Worm (Caenorhabditis elegans) whole organism, young adult: ENCODE data around the gene F32D8.1.

Experiments used
- B0336.3 ChIP-seq: fragments of 200-800 bp; sonication (Bioruptor generic); IDR thresholded peaks from 2 replicates; pipeline ENCODE4 v1.3.6; 2022; ENCODE audit warnings: missing genetic modification characterization, missing compliant biosample characterization
- C17E4.6 ChIP-seq: fragments of 200-800 bp; sonication (Bioruptor generic); IDR thresholded peaks from 2 replicates; pipeline ENCODE4 v1.3.6; 2022; ENCODE audit warnings: missing genetic modification reagents, missing genetic modification characterization, missing compliant biosample characterization
- F33H1.4 ChIP-seq: fragments of 200-800 bp; sonication (Bioruptor generic); IDR thresholded peaks from 2 replicates; pipeline ENCODE4 v1.3.6; 2022; ENCODE audit warnings: missing genetic modification reagents, missing genetic modification characterization, missing compliant biosample characterization
- F37B4.10 ChIP-seq: fragments of 200-800 bp; sonication (Bioruptor generic); IDR thresholded peaks from 2 replicates; pipeline ENCODE4 v1.3.6; 2022; ENCODE audit warnings: missing genetic modification characterization, missing compliant biosample characterization
- F55B11.4 ChIP-seq: sonication (generic microtip); optimal IDR thresholded peaks from 2 replicates; lab custom pipeline; 2016; ENCODE audit warnings: missing compliant biosample characterization, missing genetic modification characterization, borderline replicate concordance; ENCODE audit not compliant: insufficient read depth
- K12H6.12 ChIP-seq: fragments of 200-800 bp; sonication (Bioruptor generic); optimal IDR thresholded peaks from 2 replicates; lab custom pipeline; 2018; ENCODE audit warnings: mild to moderate bottlenecking, missing genetic modification characterization, missing compliant biosample characterization
- Y53F4B.3 ChIP-seq: fragments of 200-800 bp; sonication (Bioruptor generic); IDR thresholded peaks from 2 replicates; pipeline ENCODE4 v1.3.6; 2022; ENCODE audit warnings: missing genetic modification reagents, missing genetic modification characterization, missing compliant biosample characterization
- Y67H2A.10 ChIP-seq: fragments of 200-800 bp; sonication (Bioruptor generic); conservative IDR thresholded peaks from 2 replicates; pipeline ENCODE4 v1.3.6; 2022; ENCODE audit warnings: missing genetic modification reagents, missing genetic modification characterization, missing compliant biosample characterization
- Y79H2A.3 ChIP-seq: fragments of 200-800 bp; sonication (Bioruptor generic); conservative IDR thresholded peaks from 2 replicates; pipeline ENCODE4 v1.3.6; 2022; ENCODE audit warnings: missing genetic modification reagents, missing genetic modification characterization, missing compliant biosample characterization
- ama-1 ChIP-seq, 3 experiments: fragments of 150-350 bp in 1 of 3; sonication (generic microtip) in 2 of 3; optimal IDR thresholded peaks; 2 replicates each; lab custom pipeline; 2014 to 2018; ENCODE audit warnings: missing biosample characterization in 2 of 3, missing genetic modification characterization in 2 of 3, missing genetic modification reagents in 2 of 3
- athp-1 ChIP-seq: sonication (generic microtip); optimal IDR thresholded peaks from 2 replicates; lab custom pipeline; 2017; ENCODE audit warnings: mild to moderate bottlenecking, missing genetic modification characterization, missing compliant biosample characterization
- attf-5 ChIP-seq: fragments of 200-800 bp; sonication (Bioruptor generic); optimal IDR thresholded peaks from 2 replicates; lab custom pipeline; 2018; ENCODE audit warnings: mild to moderate bottlenecking, missing genetic modification characterization, missing compliant biosample characterization
- bed-2 ChIP-seq: fragments of 200-800 bp; sonication (Bioruptor generic); IDR thresholded peaks from 2 replicates; pipeline ENCODE4 v1.3.6; 2022; ENCODE audit warnings: missing genetic modification reagents, missing genetic modification characterization, missing compliant biosample characterization
- cebp-1 ChIP-seq, 2 experiments: fragments of 200-800 bp in 1 of 2; sonication (Bioruptor generic) in 1 of 2; sonication (generic microtip) in 1 of 2; IDR thresholded peaks in 1 of 2; optimal IDR thresholded peaks in 1 of 2; 2 replicates each; pipeline versions ENCODE4 v1.3.6 to Lab custom; 2017 to 2022; ENCODE audit warnings: missing compliant biosample characterization in 2 of 2, missing genetic modification characterization in 2 of 2, mild to moderate bottlenecking in 1 of 2, missing genetic modification reagents in 1 of 2, moderate library complexity in 1 of 2
- ceh-100 ChIP-seq: fragments of 200-800 bp; sonication (Bioruptor generic); IDR thresholded peaks from 2 replicates; pipeline ENCODE4 v1.3.6; 2022; ENCODE audit warnings: missing genetic modification reagents, missing genetic modification characterization, missing compliant biosample characterization
- ceh-27 ChIP-seq: fragments of 200-800 bp; sonication (Bioruptor generic); optimal IDR thresholded peaks from 2 replicates; lab custom pipeline; 2018; ENCODE audit warnings: mild to moderate bottlenecking, missing genetic modification characterization, moderate library complexity, missing compliant biosample characterization
- die-1 ChIP-seq: sonication (generic microtip); optimal IDR thresholded peaks from 2 replicates; lab custom pipeline; 2016; ENCODE audit warnings: missing genotype, mild to moderate bottlenecking, missing genetic modification characterization, missing compliant biosample characterization
- dox-1 ChIP-seq: fragments of 200-800 bp; sonication (Bioruptor generic); IDR thresholded peaks from 2 replicates; pipeline ENCODE4 v1.3.6; 2022; ENCODE audit warnings: missing genetic modification reagents, missing genetic modification characterization, missing compliant biosample characterization
- dpff-1 ChIP-seq: sonication (generic microtip); optimal IDR thresholded peaks from 2 replicates; lab custom pipeline; 2017; ENCODE audit warnings: mild to moderate bottlenecking, missing genetic modification characterization, missing compliant biosample characterization
- egl-44 ChIP-seq: fragments of 200-800 bp; sonication (Bioruptor generic); IDR thresholded peaks from 2 replicates; pipeline ENCODE4 v1.3.6; 2022; ENCODE audit warnings: missing genetic modification reagents, missing genetic modification characterization, missing compliant biosample characterization
- fkh-3 ChIP-seq: sonication (generic microtip); optimal IDR thresholded peaks from 2 replicates; lab custom pipeline; 2016; ENCODE audit warnings: mild to moderate bottlenecking, missing genetic modification characterization, missing compliant biosample characterization
- gei-17 ChIP-seq: fragments of 200-800 bp; sonication (Bioruptor generic); optimal IDR thresholded peaks from 2 replicates; lab custom pipeline; 2018; ENCODE audit warnings: mild to moderate bottlenecking, missing genetic modification characterization, missing compliant biosample characterization
- him-1 ChIP-seq: sonication (generic microtip); optimal IDR thresholded peaks from 2 replicates; lab custom pipeline; 2016; ENCODE audit warnings: missing genotype, missing genetic modification reagents, missing genetic modification characterization, missing compliant biosample characterization
- hlh-26 ChIP-seq: fragments of 200-800 bp; sonication (Bioruptor generic); conservative IDR thresholded peaks from 2 replicates; pipeline ENCODE4 v1.3.6; 2022; ENCODE audit warnings: missing genetic modification reagents, missing genetic modification characterization, missing compliant biosample characterization
- hmg-1.2 ChIP-seq: fragments of 200-800 bp; sonication (Bioruptor generic); IDR thresholded peaks from 2 replicates; pipeline ENCODE4 v1.3.6; 2022; ENCODE audit warnings: missing genetic modification reagents, missing genetic modification characterization, missing compliant biosample characterization
- hmg-20 ChIP-seq: fragments of 200-800 bp; sonication (Bioruptor generic); IDR thresholded peaks from 2 replicates; pipeline ENCODE4 v1.3.6; 2022; ENCODE audit warnings: missing genetic modification reagents, missing genetic modification characterization, missing compliant biosample characterization
- hsf-1 ChIP-seq: fragments of 200-800 bp; sonication (Bioruptor generic); IDR thresholded peaks from 2 replicates; pipeline ENCODE4 v1.3.6; 2022; ENCODE audit warnings: missing genetic modification reagents, missing genetic modification characterization, missing compliant biosample characterization
- let-607 ChIP-seq, 2 experiments: fragments of 200-800 bp in 1 of 2; sonication (Bioruptor generic) in 1 of 2; sonication (generic microtip) in 1 of 2; optimal IDR thresholded peaks; 2 replicates each; lab custom pipeline; 2016 to 2018; ENCODE audit warnings: mild to moderate bottlenecking in 2 of 2, missing compliant biosample characterization in 2 of 2, missing genetic modification characterization in 2 of 2, moderate library complexity in 2 of 2, missing genotype in 1 of 2
- lin-40 ChIP-seq: sonication (generic microtip); optimal IDR thresholded peaks from 2 replicates; lab custom pipeline; 2016; ENCODE audit warnings: missing genetic modification characterization, mild to moderate bottlenecking, missing compliant biosample characterization, missing genotype, missing genetic modification reagents
- lin-54 ChIP-seq: fragments of 200-800 bp; sonication (Bioruptor generic); optimal IDR thresholded peaks from 2 replicates; lab custom pipeline; 2018; ENCODE audit warnings: mild to moderate bottlenecking, missing genetic modification characterization, missing compliant biosample characterization
- lir-1 ChIP-seq: fragments of 200-800 bp; sonication (Bioruptor generic); conservative IDR thresholded peaks from 2 replicates; pipeline ENCODE4 v1.3.6; 2022; ENCODE audit warnings: missing genetic modification reagents, missing genetic modification characterization, missing compliant biosample characterization
- madf-8 ChIP-seq: fragments of 200-800 bp; sonication (Bioruptor generic); conservative IDR thresholded peaks from 2 replicates; pipeline ENCODE4 v1.3.6; 2022; ENCODE audit warnings: missing genetic modification reagents, missing genetic modification characterization, missing compliant biosample characterization
- nfyb-1 ChIP-seq: fragments of 200-800 bp; sonication (Bioruptor generic); IDR thresholded peaks from 2 replicates; pipeline ENCODE4 v1.3.6; 2022; ENCODE audit warnings: missing genetic modification reagents, missing genetic modification characterization, missing compliant biosample characterization
- nhr-179 ChIP-seq: sonication (generic microtip); optimal IDR thresholded peaks from 2 replicates; lab custom pipeline; 2016; ENCODE audit warnings: mild to moderate bottlenecking, missing genetic modification characterization, missing compliant biosample characterization
- nhr-80 ChIP-seq: sonication (generic microtip); optimal IDR thresholded peaks from 2 replicates; lab custom pipeline; 2016; ENCODE audit warnings: missing genetic modification characterization, missing compliant biosample characterization
- pha-4 ChIP-seq: fragments of 150-350 bp; sonication (generic microtip); optimal IDR thresholded peaks from 2 replicates; lab custom pipeline; 2014; ENCODE audit warnings: missing biosample characterization, missing genetic modification reagents, missing genetic modification characterization
- rcor-1 ChIP-seq: fragments of 200-800 bp; sonication (Bioruptor generic); IDR thresholded peaks from 2 replicates; pipeline ENCODE4 v1.3.6; 2022; ENCODE audit warnings: missing genetic modification reagents, missing genetic modification characterization, missing compliant biosample characterization
- repo-1 ChIP-seq: sonication (generic microtip); optimal IDR thresholded peaks from 2 replicates; lab custom pipeline; 2017; ENCODE audit warnings: mild to moderate bottlenecking, missing genetic modification characterization, missing compliant biosample characterization
- rpc-1 ChIP-seq, 2 experiments: fragments of 150-350 bp in 1 of 2; sonication (generic microtip) in 1 of 2; optimal IDR thresholded peaks; 2 replicates each; lab custom pipeline; 2014 to 2018; ENCODE audit warnings: missing biosample characterization in 1 of 2, missing genetic modification characterization in 1 of 2, missing genetic modification reagents in 1 of 2, missing genotype in 1 of 2
- snpc-3.4 ChIP-seq: sonication (generic microtip); optimal IDR thresholded peaks from 2 replicates; lab custom pipeline; 2017; ENCODE audit warnings: missing genetic modification characterization, mild to moderate bottlenecking, missing compliant biosample characterization, antibody characterized with exemption, moderate library complexity, missing genotype, missing genetic modification reagents
- somi-1 ChIP-seq: fragments of 200-800 bp; sonication (Bioruptor generic); optimal IDR thresholded peaks from 2 replicates; lab custom pipeline; 2018; ENCODE audit warnings: mild to moderate bottlenecking, missing genetic modification characterization, missing compliant biosample characterization
- sptf-2 ChIP-seq: fragments of 200-800 bp; sonication (Bioruptor generic); optimal IDR thresholded peaks from 2 replicates; lab custom pipeline; 2018; ENCODE audit warnings: mild to moderate bottlenecking, missing genetic modification characterization, missing compliant biosample characterization
- ztf-26 ChIP-seq: sonication (generic microtip); optimal IDR thresholded peaks from 2 replicates; lab custom pipeline; 2017; ENCODE audit warnings: missing genetic modification characterization, missing compliant biosample characterization
- ztf-3 ChIP-seq: fragments of 200-800 bp; sonication (Bioruptor generic); optimal IDR thresholded peaks from 2 replicates; lab custom pipeline; 2018; ENCODE audit warnings: mild to moderate bottlenecking, missing genetic modification characterization, missing compliant biosample characterization

F32D8.1 gene

DNA sequence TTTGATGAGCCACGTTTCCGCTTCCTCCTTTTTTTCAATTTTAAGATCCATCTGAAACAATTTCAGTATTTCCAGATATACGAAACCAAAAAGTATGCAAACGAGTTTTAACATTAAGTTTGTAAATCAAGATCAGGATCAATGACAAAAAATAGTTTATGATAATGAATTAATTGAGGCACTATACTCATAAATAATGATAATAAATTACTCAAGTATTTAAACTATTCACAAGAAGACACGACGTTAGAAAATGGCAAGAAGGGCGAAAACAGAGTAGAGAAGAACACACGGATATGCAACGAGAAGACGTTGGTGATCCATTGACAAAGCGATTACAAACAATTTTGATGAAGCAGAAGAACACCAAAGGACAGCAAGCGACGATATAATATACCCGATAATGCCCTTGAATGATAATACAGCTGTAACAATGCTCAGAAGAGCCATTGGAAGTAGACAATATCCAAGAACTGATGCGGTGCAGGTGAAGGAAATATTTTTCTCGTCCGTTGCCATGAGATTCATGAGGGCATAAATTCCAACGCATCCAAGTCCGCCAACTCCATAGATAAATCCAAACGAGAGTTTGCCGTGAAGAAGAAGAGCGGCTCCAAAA lies 13.0 kb downstream of the F32D8.1 start, which contains the start of gene F32D8.4:
TSS of gene F32D8.4 (minus strand) at position 51 of the 619 bp plus-strand sequence.
- TF ChIP-seq ceh-100 (no peak), somi-1 (GFP tag; lab: Kevin White, UChicago) (no peak), hlh-26 (GFP tag; lab: Robert Waterston, UW) (no peak), die-1 (no peak), nfyb-1 (GFP tag; lab: Robert Waterston, UW) (no peak), madf-8 (no peak), F37B4.10 (GFP tag; lab: Robert Waterston, UW) (no peak), gei-17 (GFP tag; lab: Kevin White, UChicago) (no peak), hmg-1.2 (no peak), rcor-1 (GFP tag; lab: Robert Waterston, UW) (no peak), athp-1 (tag; lab: Kevin White, UChicago) (no peak), nhr-179 (tag; lab: Kevin White, UChicago) (no peak), him-1 (tag; lab: Kevin White, UChicago) (no peak), K12H6.12 (tag; lab: Kevin White, UChicago) (no peak), dpff-1 (no peak), cebp-1 (GFP tag; IDR thresholded peaks at IDR 0.05; lab: Robert Waterston, UW) (no peak), cebp-1 (tag; optimal IDR thresholded peaks at IDR 0.05; lab: Kevin White, UChicago) (no peak), ama-1 (optimal IDR thresholded peaks at IDR 0.05; lab: Kevin White, UChicago) (no peak), ama-1 (GFP tag; optimal IDR thresholded peaks at IDR 0.05; lab: Kevin White, UChicago) (no peak), C17E4.6 (GFP tag; lab: Robert Waterston, UW) (no peak), Y53F4B.3 (GFP tag; lab: Robert Waterston, UW) (no peak), hsf-1 (GFP tag; lab: Robert Waterston, UW) (no peak)

- TF ChIP-seq Y79H2A.3 (no peak), F55B11.4 (tag; lab: Kevin White, UChicago) (no peak), hmg-20 (GFP tag; lab: Robert Waterston, UW) (no peak), rpc-1 (optimal IDR thresholded peaks at IDR 0.05; lab: Kevin White, UChicago) (no peak), rpc-1 (tag; optimal IDR thresholded peaks at IDR 0.05; lab: Kevin White, UChicago) (no peak), ztf-26 (tag; lab: Kevin White, UChicago) (no peak), Y53F4B.3 (GFP tag; lab: Robert Waterston, UW) (no peak), ama-1 (optimal IDR thresholded peaks at IDR 0.05; lab: Kevin White, UChicago) (no peak), ama-1 (GFP tag; optimal IDR thresholded peaks at IDR 0.05; lab: Kevin White, UChicago) (no peak), dox-1 (GFP tag; lab: Robert Waterston, UW) (peak; percentile 81), C17E4.6 (GFP tag; lab: Robert Waterston, UW) (no peak), madf-8 (no peak), attf-5 (GFP tag; lab: Kevin White, UChicago) (peak; percentile 60), ztf-3 (GFP tag; lab: Kevin White, UChicago) (no peak), let-607 (tag; optimal IDR thresholded peaks at IDR 0.05; lab: Kevin White, UChicago) (peak; percentile 77 to 93), snpc-3.4 (tag; lab: Kevin White, UChicago) (peak; percentile 70), B0336.3 (GFP tag; lab: Robert Waterston, UW) (no peak), lin-40 (tag; lab: Kevin White, UChicago) (peak; percentile 53), sptf-2 (GFP tag; lab: Kevin White, UChicago) (no peak), Y67H2A.10 (GFP tag; lab: Robert Waterston, UW) (no peak), bed-2 (GFP tag; lab: Robert Waterston, UW) (no peak), pha-4 (no peak), hlh-26 (GFP tag; lab: Robert Waterston, UW) (no peak), lir-1 (GFP tag; lab: Robert Waterston, UW) (no peak), athp-1 (tag; lab: Kevin White, UChicago) (no peak), repo-1 (tag; lab: Kevin White, UChicago) (peak; percentile 13), F33H1.4 (GFP tag; lab: Robert Waterston, UW) (peak; percentile 28; the same call in 1 of the 2 replicates), nfyb-1 (GFP tag; lab: Robert Waterston, UW) (0 out of 2 replicates have a peak, but pooled peaks have one; percentile 36), nhr-80 (tag; lab: Kevin White, UChicago) (peak; percentile 32), egl-44 (no peak), lin-54 (GFP tag; lab: Kevin White, UChicago) (peak; percentile 69), fkh-3 (tag; lab: Kevin White, UChicago) (no peak), ceh-27 (peak; percentile 84)
Measured at ce11 chrV:10894601-10895000, 14.0 kb downstream of the F32D8.1 start, which contains the start of the genes F32D8.14 and F32D8.5. Gene F32D8.14 (minus strand): TSS chrV:10894788. Gene F32D8.5 (plus strand): TSS chrV:10894800.
